Fruit fly (Drosophila melanogaster): ENCODE results near the gene Cpr65Ay.

The Cpr65Ay gene

DNA sequence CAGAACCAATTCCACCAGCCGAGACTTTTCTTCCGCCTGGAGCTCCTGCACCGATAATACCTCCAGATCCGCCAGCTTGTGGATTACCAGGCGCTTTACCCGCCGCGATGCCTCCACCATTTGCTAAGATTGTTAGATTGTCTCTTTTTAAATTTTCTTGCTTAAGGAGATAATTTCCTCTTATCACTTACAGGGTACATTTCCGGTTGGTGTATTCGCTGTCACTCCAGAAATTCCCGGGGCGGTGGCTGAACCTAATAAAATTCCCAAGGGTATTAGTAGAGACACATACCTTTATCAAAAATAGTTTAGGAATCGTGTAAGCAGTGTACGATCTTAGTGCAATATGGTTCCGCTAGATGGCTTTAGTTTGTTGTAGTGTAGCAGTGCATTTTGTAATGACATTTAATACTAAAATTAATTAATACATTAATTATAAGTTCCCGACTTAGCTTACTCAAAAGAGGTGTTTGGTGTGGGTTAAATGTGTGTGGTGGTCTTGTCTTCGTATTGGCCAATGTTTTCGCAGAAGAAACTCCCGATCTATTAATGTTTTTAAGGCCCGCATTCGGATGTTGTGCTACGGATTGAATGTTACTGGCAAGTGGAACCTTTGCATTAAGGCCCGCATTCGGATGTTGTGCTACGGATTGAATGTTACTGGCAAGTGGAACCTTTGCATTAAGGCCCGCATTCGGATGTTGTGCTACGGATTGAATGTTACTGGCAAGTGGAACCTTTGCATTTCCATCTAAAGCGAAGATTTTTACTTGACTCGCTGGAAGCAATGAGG lies 33.6 kb downstream of the Cpr65Ay start (continued):
- TF ChIP-seq ash1 (GFP tag; optimal IDR thresholded peaks at IDR 0.05) = peak; percentile 77
- peak; percentile 71 for TF ChIP-seq CG15011 (GFP tag; optimal IDR thresholded peaks at IDR 0.05)
- no peak for TF ChIP-seq pan (optimal IDR thresholded peaks at IDR 0.05)
- peak in 1 of 2 experiments; percentile 88 for TF ChIP-seq pan (GFP tag; optimal IDR thresholded peaks at IDR 0.05 in 1 of 2, IDR thresholded peaks at IDR 0.05 in 1 of 2)
- peak; percentile 60; the same call in 2 of the 3 replicates for TF ChIP-seq Mrtf (GFP tag; IDR thresholded peaks at IDR 0.05)
- TF ChIP-seq tx (GFP tag; optimal IDR thresholded peaks at IDR 0.05) = no peak
- TF ChIP-seq fd96Cb (tag; optimal IDR thresholded peaks at IDR 0.05) = peak; percentile 32
- peak; percentile 28; the same call in 1 of the 2 replicates for TF ChIP-seq CG9215 (GFP tag; IDR thresholded peaks at IDR 0.05)
- TF ChIP-seq tap (tag; optimal IDR thresholded peaks at IDR 0.05) = peak; percentile 62
- TF ChIP-seq ap (GFP tag; IDR thresholded peaks at IDR 0.05) = peak; percentile 61
- TF ChIP-seq Nf-YC (tag; optimal IDR thresholded peaks at IDR 0.05) = peak; percentile 52
- TF ChIP-seq sc (optimal IDR thresholded peaks at IDR 0.05) = no peak
- TF ChIP-seq sc (GFP tag; optimal IDR thresholded peaks at IDR 0.05) = peak; percentile 29
- peak; percentile 52 for TF ChIP-seq grau (tag; optimal IDR thresholded peaks at IDR 0.05)
- TF ChIP-seq Kr (GFP tag; optimal IDR thresholded peaks at IDR 0.05) = no peak
- peak; percentile 97 for TF ChIP-seq Med (GFP tag)
- TF ChIP-seq pnt (GFP tag; optimal IDR thresholded peaks at IDR 0.05) = no peak
- no peak for TF ChIP-seq Dp (GFP tag; optimal IDR thresholded peaks at IDR 0.05)
- TF ChIP-seq Spps (tag; optimal IDR thresholded peaks at IDR 0.05) = peak; percentile 49
- no peak for TF ChIP-seq gt (GFP tag; IDR thresholded peaks at IDR 0.05)
- peak; percentile 71 for TF ChIP-seq slbo (GFP tag; IDR thresholded peaks at IDR 0.05)
- peak; percentile 83 for TF ChIP-seq ara (GFP tag; IDR thresholded peaks at IDR 0.05)
- TF ChIP-seq Bgb (GFP tag; IDR thresholded peaks at IDR 0.05; ENCODE audit: partially characterized antibody) = peak; percentile 22; the same call in 1 of the 2 replicates
- peak; percentile 89 for TF ChIP-seq CG1024 (GFP tag; IDR thresholded peaks at IDR 0.05)
- peak; percentile 60 for TF ChIP-seq Xbp1 (GFP tag; optimal IDR thresholded peaks at IDR 0.05)
- peak; percentile 49; the same call in 1 of the 2 replicates for TF ChIP-seq wdn (GFP tag; IDR thresholded peaks at IDR 0.05)
- no peak for TF ChIP-seq cato (GFP tag; optimal IDR thresholded peaks at IDR 0.05; ENCODE audit: borderline replicate concordance)
- TF ChIP-seq CG3065 (GFP tag; optimal IDR thresholded peaks at IDR 0.05) = no peak
- peak; percentile 20; the same call in 1 of the 4 replicates for TF ChIP-seq Gug (GFP tag; IDR thresholded peaks at IDR 0.05)
- peak; percentile 75 for TF ChIP-seq CG18619 (GFP tag; optimal IDR thresholded peaks at IDR 0.05)
- peak; percentile 70; the same call in 1 of the 2 replicates for TF ChIP-seq CG14014 (GFP tag; IDR thresholded peaks at IDR 0.05)
- peak; percentile 50 for TF ChIP-seq grn (GFP tag; optimal IDR thresholded peaks at IDR 0.05)
- TF ChIP-seq btn (GFP tag; optimal IDR thresholded peaks at IDR 0.05) = peak; percentile 52
- TF ChIP-seq Fer3 (tag; optimal IDR thresholded peaks at IDR 0.05) = peak; percentile 75
- TF ChIP-seq Sox102F (GFP tag; optimal IDR thresholded peaks at IDR 0.05) = peak; percentile 26
- no peak for TF ChIP-seq unc-4 (GFP tag; IDR thresholded peaks at IDR 0.05; ENCODE audit: partially characterized antibody)
- TF ChIP-seq CG9932 (GFP tag; IDR thresholded peaks at IDR 0.05) = peak; percentile 59; the same call in 1 of the 2 replicates
- TF ChIP-seq CG34224 (GFP tag; IDR thresholded peaks at IDR 0.05; ENCODE audit: partially characterized antibody) = no peak
- TF ChIP-seq HLH3B (GFP tag; IDR thresholded peaks at IDR 0.05) = peak; percentile 80
- TF ChIP-seq Ravus (GFP tag; IDR thresholded peaks at IDR 0.05) = no peak; the same call in 1 of the 2 replicates
- TF ChIP-seq dm (GFP tag; optimal IDR thresholded peaks at IDR 0.05) = peak; percentile 5
- TF ChIP-seq CG31224 (GFP tag; IDR thresholded peaks at IDR 0.05) = peak; percentile 68
- TF ChIP-seq klu (GFP tag; IDR thresholded peaks at IDR 0.05) = peak; percentile 53; the same call in 1 of the 2 replicates
- peak; percentile 23 for TF ChIP-seq pho (GFP tag; optimal IDR thresholded peaks at IDR 0.05)
- TF ChIP-seq CG30403 (GFP tag; optimal IDR thresholded peaks at IDR 0.05) = peak; percentile 53
- TF ChIP-seq Eip74EF (GFP tag; optimal IDR thresholded peaks at IDR 0.05) = peak in 1 of 2 experiments; percentile 63
- TF ChIP-seq lab (GFP tag; optimal IDR thresholded peaks at IDR 0.05) = peak; percentile 94
- no peak for TF ChIP-seq Optix (GFP tag; IDR thresholded peaks at IDR 0.05)
- peak; percentile 89 for TF ChIP-seq stc (GFP tag; IDR thresholded peaks at IDR 0.05)
